Fruit fly (Drosophila melanogaster) whole organism, embryonic: ENCODE data around the gene CG45045.

Experiments
- B-H2 ChIP-seq: fragments of 200-800 bp; sonication (Bioruptor generic); optimal IDR thresholded peaks from 2 replicates; lab custom pipeline; 2018; ENCODE audit warnings: missing biosample characterization, mild to moderate bottlenecking, missing genetic modification characterization
- Bgb ChIP-seq: fragments of 200-800 bp; sonication (Bioruptor generic); IDR thresholded peaks from 2 replicates; pipeline ENCODE4 v1.3.6; 2022; ENCODE audit warnings: missing biosample characterization, missing genetic modification characterization; ENCODE audit not compliant: partially characterized antibody
- CG11504 ChIP-seq: fragments of 200-800 bp; sonication (Bioruptor generic); optimal IDR thresholded peaks from 3 replicates; lab custom pipeline; 2019; ENCODE audit warnings: missing biosample characterization, mild to moderate bottlenecking, missing genetic modification characterization, moderate library complexity
- CG11723 ChIP-seq: fragments of 200-800 bp; sonication (Bioruptor generic); optimal IDR thresholded peaks from 2 replicates; lab custom pipeline; 2017; ENCODE audit warnings: missing biosample characterization, mild to moderate bottlenecking, missing genetic modification characterization
- CG13424 ChIP-seq: fragments of 200-800 bp; sonication (Bioruptor generic); optimal IDR thresholded peaks from 2 replicates; lab custom pipeline; 2019; ENCODE audit warnings: missing biosample characterization, mild to moderate bottlenecking, missing genetic modification characterization, moderate library complexity
- CG14441 ChIP-seq: fragments of 200-800 bp; sonication (Bioruptor generic); IDR thresholded peaks from 2 replicates; pipeline ENCODE4 v1.3.6; 2022; ENCODE audit warnings: missing biosample characterization, missing genetic modification characterization
- CG17361 ChIP-seq: fragments of 200-800 bp; sonication (Bioruptor generic); IDR thresholded peaks from 3 replicates; pipeline ENCODE4 v1.3.6; 2022; ENCODE audit warnings: missing biosample characterization, missing genetic modification characterization
- CG32772 ChIP-seq: fragments of 200-800 bp; sonication (Bioruptor generic); IDR thresholded peaks from 2 replicates; pipeline ENCODE4 v1.3.6; 2022; ENCODE audit warnings: missing biosample characterization, missing genetic modification characterization
- CG4707 ChIP-seq: fragments of 200-800 bp; sonication (Bioruptor generic); optimal IDR thresholded peaks from 2 replicates; lab custom pipeline; 2018; ENCODE audit warnings: missing biosample characterization, mild to moderate bottlenecking, missing genetic modification characterization, moderate library complexity
- CG6791 ChIP-seq: fragments of 200-800 bp; sonication (Bioruptor generic); IDR thresholded peaks from 3 replicates; pipeline ENCODE4 v1.3.6; 2022; ENCODE audit warnings: missing biosample characterization, missing genetic modification characterization; ENCODE audit not compliant: partially characterized antibody
- CG7839 ChIP-seq: fragments of 200-800 bp; sonication (Bioruptor generic); optimal IDR thresholded peaks from 3 replicates; lab custom pipeline; 2018; ENCODE audit warnings: missing biosample characterization, mild to moderate bottlenecking, missing genetic modification characterization, moderate library complexity
- CG8924 ChIP-seq: fragments of 200-800 bp; optimal IDR thresholded peaks from 3 replicates; lab custom pipeline; 2019; ENCODE audit warnings: missing biosample characterization, mild to moderate bottlenecking, missing genetic modification characterization, moderate library complexity
- CoRest ChIP-seq: fragments of 200-800 bp; sonication (Bioruptor generic); optimal IDR thresholded peaks from 3 replicates; lab custom pipeline; 2018; ENCODE audit warnings: missing biosample characterization, mild to moderate bottlenecking, missing genetic modification characterization, moderate library complexity
- D ChIP-seq, 2 experiments: fragments of 200-800 bp in 1 of 2; fragments of >200 bp in 1 of 2; sonication (Bioruptor generic) in 1 of 2; optimal IDR thresholded peaks; 2 replicates in 1 of 2; 3 replicates in 1 of 2; lab custom pipeline; 2017; ENCODE audit warnings: mild to moderate bottlenecking in 1 of 2, missing biosample characterization in 1 of 2, missing genetic modification characterization in 1 of 2, missing genetic modification reagents in 1 of 2
- D19A ChIP-seq: fragments of 200-800 bp; optimal IDR thresholded peaks from 3 replicates; lab custom pipeline; 2019; ENCODE audit warnings: missing biosample characterization, mild to moderate bottlenecking, missing genetic modification characterization, moderate library complexity
- Eip74EF ChIP-seq, 2 experiments: fragments of 200-800 bp in 1 of 2; fragments of >200 bp in 1 of 2; sonication (Bioruptor generic) in 1 of 2; optimal IDR thresholded peaks; 2 replicates each; lab custom pipeline; 2017 to 2019; ENCODE audit warnings: missing biosample characterization in 2 of 2, missing genetic modification characterization in 2 of 2, mild to moderate bottlenecking in 1 of 2, moderate library complexity in 1 of 2
- HLHmδ ChIP-seq: fragments of 200-800 bp; sonication (Bioruptor generic); optimal IDR thresholded peaks from 2 replicates; lab custom pipeline; 2018; ENCODE audit warnings: missing biosample characterization, mild to moderate bottlenecking, missing genetic modification characterization, moderate library complexity
- Hr51 ChIP-seq, 2 experiments: fragments of 200-800 bp; sonication (Bioruptor generic); optimal IDR thresholded peaks; 2 replicates in 1 of 2; 3 replicates in 1 of 2; lab custom pipeline; 2016 to 2018; ENCODE audit warnings: missing biosample characterization in 2 of 2, missing genetic modification characterization in 2 of 2, mild to moderate bottlenecking in 1 of 2, moderate library complexity in 1 of 2
- Hr78 ChIP-seq, 2 experiments: fragments of 200-800 bp in 1 of 2; fragments of >200 bp in 1 of 2; sonication (Bioruptor generic) in 1 of 2; optimal IDR thresholded peaks; 2 replicates each; lab custom pipeline; 2017 to 2019; ENCODE audit warnings: missing biosample characterization in 2 of 2, missing genetic modification characterization in 2 of 2, mild to moderate bottlenecking in 1 of 2, moderate library complexity in 1 of 2
- Jarid2 ChIP-seq: fragments of 200-800 bp; sonication (Bioruptor generic); optimal IDR thresholded peaks from 3 replicates; lab custom pipeline; 2017; ENCODE audit warnings: mild to moderate bottlenecking, missing biosample characterization, missing genetic modification reagents, missing genetic modification characterization
- MESR4 ChIP-seq: fragments of 200-800 bp; sonication (Bioruptor generic); optimal IDR thresholded peaks from 2 replicates; lab custom pipeline; 2018; ENCODE audit warnings: missing biosample characterization, mild to moderate bottlenecking, missing genetic modification characterization, moderate library complexity
- NC2β ChIP-seq: fragments of 200-800 bp; sonication (Bioruptor generic); optimal IDR thresholded peaks from 2 replicates; lab custom pipeline; 2016; ENCODE audit warnings: missing biosample characterization, missing genetic modification characterization
- Taf1 ChIP-seq: fragments of 200-800 bp; sonication (Bioruptor generic); IDR thresholded peaks from 2 replicates; pipeline ENCODE4 v1.3.6; 2022; ENCODE audit warnings: missing biosample characterization, missing genetic modification characterization
- abd-A ChIP-seq: fragments of 200-800 bp; sonication (Bioruptor generic); optimal IDR thresholded peaks from 3 replicates; lab custom pipeline; 2019; ENCODE audit warnings: missing biosample characterization, mild to moderate bottlenecking, missing genetic modification characterization, moderate library complexity
- amos ChIP-seq: fragments of 200-800 bp; sonication (Bioruptor generic); IDR thresholded peaks from 2 replicates; pipeline ENCODE4 v1.3.6; 2022; ENCODE audit warnings: missing biosample characterization, missing genetic modification characterization; ENCODE audit not compliant: partially characterized antibody
- ara ChIP-seq: fragments of 200-800 bp; sonication (Bioruptor generic); IDR thresholded peaks from 2 replicates; pipeline ENCODE4 v1.3.6; 2022; ENCODE audit warnings: missing biosample characterization, missing genetic modification characterization
- ato ChIP-seq: fragments of 200-800 bp; sonication (Bioruptor generic); IDR thresholded peaks from 2 replicates; pipeline ENCODE4 v1.3.6; 2022; ENCODE audit warnings: missing biosample characterization, missing genetic modification characterization; ENCODE audit not compliant: partially characterized antibody
- bigmax ChIP-seq: fragments of 200-800 bp; sonication (Bioruptor generic); optimal IDR thresholded peaks from 2 replicates; lab custom pipeline; 2018; ENCODE audit warnings: missing biosample characterization, mild to moderate bottlenecking, missing genetic modification characterization
- bsh ChIP-seq, 2 experiments: fragments of 200-800 bp; sonication (Bioruptor generic); optimal IDR thresholded peaks; 2 replicates each; lab custom pipeline; 2017 to 2018; ENCODE audit warnings: mild to moderate bottlenecking in 2 of 2, missing biosample characterization in 2 of 2, missing genetic modification characterization in 2 of 2, moderate library complexity in 1 of 2
- cas ChIP-seq: fragments of 200-800 bp; sonication (Bioruptor generic); IDR thresholded peaks from 2 replicates; pipeline ENCODE4 v1.3.6; 2022; ENCODE audit warnings: missing biosample characterization, missing genetic modification characterization
- cg ChIP-seq: fragments of 200-800 bp; sonication (Bioruptor generic); optimal IDR thresholded peaks from 3 replicates; lab custom pipeline; 2019; ENCODE audit warnings: missing biosample characterization, mild to moderate bottlenecking, missing genetic modification characterization, moderate library complexity
- crc ChIP-seq: fragments of 200-800 bp; sonication (Bioruptor generic); optimal IDR thresholded peaks from 2 replicates; lab custom pipeline; 2016; ENCODE audit warnings: missing biosample characterization, missing genetic modification characterization
- emc ChIP-seq: fragments of 200-800 bp; sonication (Bioruptor generic); optimal IDR thresholded peaks from 2 replicates; lab custom pipeline; 2016; ENCODE audit warnings: missing biosample characterization, missing genetic modification characterization
- grn ChIP-seq: fragments of 200-800 bp; sonication (Bioruptor generic); optimal IDR thresholded peaks from 3 replicates; lab custom pipeline; 2017; ENCODE audit warnings: missing biosample characterization, missing genetic modification characterization
- gsb-n ChIP-seq: fragments of 200-800 bp; sonication (Bioruptor generic); optimal IDR thresholded peaks from 3 replicates; lab custom pipeline; 2018; ENCODE audit warnings: missing biosample characterization, mild to moderate bottlenecking, missing genetic modification characterization
- h ChIP-seq: fragments of >200 bp; optimal IDR thresholded peaks from 2 replicates; lab custom pipeline; 2017
- hkb ChIP-seq, 2 experiments: fragments of 200-800 bp in 1 of 2; fragments of >200 bp in 1 of 2; sonication (Bioruptor generic) in 1 of 2; IDR thresholded peaks in 1 of 2; optimal IDR thresholded peaks in 1 of 2; 2 replicates each; pipeline versions ENCODE4 v1.3.6 to Lab custom; 2017 to 2022; ENCODE audit warnings: missing biosample characterization in 1 of 2, missing genetic modification characterization in 1 of 2
- insv ChIP-seq, 2 experiments: fragments of 200-800 bp; sonication (Bioruptor generic); optimal IDR thresholded peaks; 3 replicates each; lab custom pipeline; 2016 to 2018; ENCODE audit warnings: missing biosample characterization in 2 of 2, missing genetic modification characterization in 2 of 2
- nmo ChIP-seq: fragments of 200-800 bp; sonication (Bioruptor generic); optimal IDR thresholded peaks from 2 replicates; lab custom pipeline; 2018; ENCODE audit warnings: missing biosample characterization, mild to moderate bottlenecking, missing genetic modification characterization, moderate library complexity
- onecut ChIP-seq: fragments of 200-800 bp; sonication (Bioruptor generic); IDR thresholded peaks from 2 replicates; pipeline ENCODE4 v1.3.6; 2022; ENCODE audit warnings: missing biosample characterization, missing genetic modification characterization
- repo ChIP-seq: fragments of 200-800 bp; sonication (Bioruptor generic); optimal IDR thresholded peaks from 2 replicates; lab custom pipeline; 2016; ENCODE audit warnings: missing biosample characterization, missing genetic modification characterization
- sd ChIP-seq: fragments of 200-800 bp; sonication (Bioruptor generic); optimal IDR thresholded peaks from 3 replicates; lab custom pipeline; 2018; ENCODE audit warnings: missing biosample characterization, mild to moderate bottlenecking, missing genetic modification characterization, moderate library complexity
- stwl ChIP-seq: fragments of 200-800 bp; sonication (Bioruptor generic); optimal IDR thresholded peaks from 3 replicates; lab custom pipeline; 2018; ENCODE audit warnings: missing biosample characterization, mild to moderate bottlenecking, missing genetic modification characterization, moderate library complexity
- vvl ChIP-seq: fragments of 200-800 bp; sonication (Bioruptor generic); IDR thresholded peaks from 2 replicates; pipeline ENCODE4 v1.3.6; 2022; ENCODE audit warnings: missing biosample characterization, missing genetic modification characterization
- zfh2 ChIP-seq: fragments of 200-800 bp; sonication (Bioruptor generic); optimal IDR thresholded peaks from 2 replicates; lab custom pipeline; 2016; ENCODE audit warnings: missing biosample characterization, missing genetic modification characterization

Gene CG45045

dm6 chr3R:17630417-17630816 lies 37.0 kb upstream of the CG45045 start, which contains the start of gene CG43175:
TSS of gene CG43175 (plus strand) at chr3R:17630717.
- TF ChIP-seq CoRest = no peak

- TF ChIP-seq HLHmδ (GFP tag; lab: Kevin White, UChicago) = no peak
- no peak for TF ChIP-seq stwl
- TF ChIP-seq CG4707 (GFP tag; lab: Kevin White, UChicago) = no peak
- TF ChIP-seq Taf1 (GFP tag; lab: Robert Waterston, UW) = no peak
- peak; percentile 1 for TF ChIP-seq gsb-n (tag; lab: Kevin White, UChicago)
- TF ChIP-seq Jarid2 (GFP tag; lab: Kevin White, UChicago) = no peak
- peak; percentile 33 for TF ChIP-seq CG11504
- TF ChIP-seq D (optimal IDR thresholded peaks at IDR 0.05; lab: Kevin White, UChicago) = no peak
- no peak for TF ChIP-seq D (GFP tag; optimal IDR thresholded peaks at IDR 0.05; lab: Kevin White, UChicago)
- TF ChIP-seq cg (GFP tag; lab: Kevin White, UChicago) = no peak
- TF ChIP-seq grn (GFP tag; lab: Kevin White, UChicago) = no peak
- no peak for TF ChIP-seq CG32772 (GFP tag; lab: Robert Waterston, UW)
- TF ChIP-seq crc = no peak
- no peak for TF ChIP-seq bsh (GFP tag; optimal IDR thresholded peaks at IDR 0.05; lab: Kevin White, UChicago)
- no peak for TF ChIP-seq hkb (optimal IDR thresholded peaks at IDR 0.05; lab: Kevin White, UChicago)
- 0 out of 2 replicates have a peak, but pooled peaks have one; percentile 7 for TF ChIP-seq hkb (GFP tag; IDR thresholded peaks at IDR 0.05; lab: Robert Waterston, UW)
- TF ChIP-seq zfh2 (GFP tag; lab: Kevin White, UChicago) = no peak
- TF ChIP-seq h = no peak
- TF ChIP-seq Bgb (GFP tag; lab: Robert Waterston, UW) = peak; percentile 28; the same call in 1 of the 2 replicates
- no peak for TF ChIP-seq cas
- TF ChIP-seq D19A (tag; lab: Kevin White, UChicago) = peak; percentile 6
- TF ChIP-seq bigmax (GFP tag; lab: Kevin White, UChicago) = no peak
- TF ChIP-seq ato (GFP tag; lab: Robert Waterston, UW) = 0 out of 2 replicates have a peak, but pooled peaks have one; percentile 7
- TF ChIP-seq CG8924 = peak; percentile 16
- no peak for TF ChIP-seq NC2β (GFP tag; lab: Kevin White, UChicago)
- peak; percentile 10 for TF ChIP-seq CG13424 (tag; lab: Kevin White, UChicago)
- TF ChIP-seq vvl = peak; percentile 69
- TF ChIP-seq CG17361 (GFP tag; lab: Robert Waterston, UW) = peak; percentile 31; the same call in 1 of the 3 replicates
- peak; percentile 10 for TF ChIP-seq CG7839 (tag; lab: Kevin White, UChicago)
- peak in 1 of 2 experiments; percentile 18 for TF ChIP-seq Hr51 (GFP tag; optimal IDR thresholded peaks at IDR 0.05; lab: Kevin White, UChicago)
- TF ChIP-seq CG14441 = no peak
- TF ChIP-seq nmo (GFP tag; lab: Kevin White, UChicago) = peak; percentile 38
- peak in 1 of 2 experiments; percentile 32 for TF ChIP-seq Hr78 (GFP tag; optimal IDR thresholded peaks at IDR 0.05; lab: Kevin White, UChicago)
- peak; percentile 93 for TF ChIP-seq sd (tag; lab: Kevin White, UChicago)
- TF ChIP-seq emc (GFP tag; lab: Kevin White, UChicago) = no peak
- TF ChIP-seq ara = no peak
- peak in 1 of 2 experiments; percentile 57 for TF ChIP-seq Eip74EF (GFP tag; optimal IDR thresholded peaks at IDR 0.05; lab: Kevin White, UChicago)
- TF ChIP-seq CG11723 = no peak
- no peak for TF ChIP-seq insv (GFP tag; optimal IDR thresholded peaks at IDR 0.05; lab: Kevin White, UChicago)
- no peak for TF ChIP-seq onecut (GFP tag; lab: Robert Waterston, UW)
- no peak for TF ChIP-seq MESR4 (GFP tag; lab: Kevin White, UChicago)
- peak; percentile 20; the same call in 1 of the 3 replicates for TF ChIP-seq CG6791 (GFP tag; lab: Robert Waterston, UW)
- TF ChIP-seq abd-A (tag; lab: Kevin White, UChicago) = peak; percentile 69
- no peak for TF ChIP-seq repo
- no peak for TF ChIP-seq B-H2 (GFP tag; lab: Kevin White, UChicago)
- TF ChIP-seq amos = peak; percentile 48; the same call in 1 of the 2 replicates
These were observed 36.1 kb upstream of the CG45045 start for dm6 chr3R:17631176-17631865.
